Fruit fly (Drosophila melanogaster) whole organism: Measurements from ENCODE around the gene HP1e.
A peak's percentile ranks its signal among the peaks of the same experiment; 100 is the strongest.

Experiments
- CG8478 ChIP-seq: fragments of >200 bp; optimal IDR thresholded peaks from 2 replicates; lab custom pipeline; 2018; ENCODE audit warnings: inconsistent platforms
- Dll ChIP-seq: fragments of >200 bp; optimal IDR thresholded peaks from 2 replicates; lab custom pipeline; 2017
- EcR ChIP-seq, 2 experiments: fragments of >200 bp; optimal IDR thresholded peaks; 2 replicates each; lab custom pipeline; 2017; ENCODE audit warnings: missing biosample characterization in 2 of 2, missing genetic modification characterization in 2 of 2, missing genetic modification reagents in 2 of 2
- pan ChIP-seq: fragments of >200 bp; optimal IDR thresholded peaks from 2 replicates; lab custom pipeline; 2017
- psq ChIP-seq: fragments of >200 bp; optimal IDR thresholded peaks from 2 replicates; lab custom pipeline; 2017
- usp ChIP-seq: fragments of >200 bp; optimal IDR thresholded peaks from 2 replicates; lab custom pipeline; 2017; ENCODE audit warnings: missing biosample characterization, missing genetic modification characterization, mixed read lengths

HP1e gene

dm6 chr3R:9339176-9340075, 17.9 kb downstream of the HP1e start:
- TF ChIP-seq EcR (GFP tag; optimal IDR thresholded peaks at IDR 0.05; lab: Kevin White, UChicago) (peak in 1 of 2 experiments; percentile 14), usp (GFP tag; lab: Kevin White, UChicago) (no peak), CG8478 (lab: Kevin White, UChicago) (no peak)

- TF ChIP-seq EcR (GFP tag; optimal IDR thresholded peaks at IDR 0.05; lab: Kevin White, UChicago) (no peak), usp (GFP tag; lab: Kevin White, UChicago) (no peak), psq (no peak), CG8478 (lab: Kevin White, UChicago) (no peak), pan (no peak), Dll (lab: Kevin White, UChicago) (no peak)
These were observed 18.4 kb downstream of the HP1e start, which contains the start of gene drn for dm6 chr3R:9340076-9340315. Gene drn, plus strand, starts transcription at chr3R:9340216.

dm6 chr3R:9340425-9341188, 19.0 kb downstream of the HP1e start:
- TF ChIP-seq pan (peak; percentile 74), usp (GFP tag; lab: Kevin White, UChicago) (no peak)

- TF ChIP-seq Dll (lab: Kevin White, UChicago): no peak
- TF ChIP-seq psq: no peak
- no peak for TF ChIP-seq CG8478 (lab: Kevin White, UChicago)
- TF ChIP-seq pan: no peak
- no peak for TF ChIP-seq usp (GFP tag; lab: Kevin White, UChicago)
- TF ChIP-seq EcR (GFP tag; optimal IDR thresholded peaks at IDR 0.05; lab: Kevin White, UChicago): no peak
These were observed 19.8 kb downstream of the HP1e start for dm6 chr3R:9341189-9342012.

- TF ChIP-seq CG8478 (lab: Kevin White, UChicago) (no peak), usp (GFP tag; lab: Kevin White, UChicago) (no peak), psq (no peak), pan (no peak), Dll (lab: Kevin White, UChicago) (no peak), EcR (GFP tag; optimal IDR thresholded peaks at IDR 0.05; lab: Kevin White, UChicago) (no peak)
These were observed 20.8 kb downstream of the HP1e start for dm6 chr3R:9342248-9342882.

dm6 chr3R:9343022-9343587, 21.5 kb downstream of the HP1e start:
- no peak for TF ChIP-seq Dll (lab: Kevin White, UChicago)
- TF ChIP-seq usp (GFP tag; lab: Kevin White, UChicago): no peak
- TF ChIP-seq pan: no peak
- TF ChIP-seq CG8478 (lab: Kevin White, UChicago): no peak
- no peak for TF ChIP-seq EcR (GFP tag; optimal IDR thresholded peaks at IDR 0.05; lab: Kevin White, UChicago)
- no peak for TF ChIP-seq psq

dm6 chr3R:9343645-9344044, 22.1 kb downstream of the HP1e start:
- TF ChIP-seq EcR (GFP tag; optimal IDR thresholded peaks at IDR 0.05; lab: Kevin White, UChicago) (no peak), CG8478 (lab: Kevin White, UChicago) (no peak), psq (no peak), usp (GFP tag; lab: Kevin White, UChicago) (no peak), pan (no peak), Dll (lab: Kevin White, UChicago) (no peak)

dm6 chr3R:9344186-9344790, 22.7 kb downstream of the HP1e start:
- no peak for TF ChIP-seq Dll (lab: Kevin White, UChicago)
- TF ChIP-seq pan: peak; percentile 20

- TF ChIP-seq pan: no peak
- no peak for TF ChIP-seq Dll (lab: Kevin White, UChicago)
- no peak for TF ChIP-seq psq
These were observed 23.2 kb downstream of the HP1e start for dm6 chr3R:9344791-9345208.

dm6 chr3R:9345904-9346303, 24.3 kb downstream of the HP1e start:
- TF ChIP-seq CG8478 (lab: Kevin White, UChicago) (no peak), EcR (GFP tag; optimal IDR thresholded peaks at IDR 0.05; lab: Kevin White, UChicago) (peak in 1 of 2 experiments; percentile 4), Dll (lab: Kevin White, UChicago) (no peak), usp (GFP tag; lab: Kevin White, UChicago) (no peak), pan (no peak), psq (no peak)

dm6 chr3R:9346539-9346938, 25.0 kb downstream of the HP1e start:
- TF ChIP-seq Dll (lab: Kevin White, UChicago): no peak
- TF ChIP-seq EcR (GFP tag; optimal IDR thresholded peaks at IDR 0.05; lab: Kevin White, UChicago): no peak
- no peak for TF ChIP-seq CG8478 (lab: Kevin White, UChicago)
- no peak for TF ChIP-seq psq
- no peak for TF ChIP-seq usp (GFP tag; lab: Kevin White, UChicago)
- no peak for TF ChIP-seq pan
